Comparison of ENCODE assay signal across 1 fruit fly cellular context in the genomic region with DNA sequence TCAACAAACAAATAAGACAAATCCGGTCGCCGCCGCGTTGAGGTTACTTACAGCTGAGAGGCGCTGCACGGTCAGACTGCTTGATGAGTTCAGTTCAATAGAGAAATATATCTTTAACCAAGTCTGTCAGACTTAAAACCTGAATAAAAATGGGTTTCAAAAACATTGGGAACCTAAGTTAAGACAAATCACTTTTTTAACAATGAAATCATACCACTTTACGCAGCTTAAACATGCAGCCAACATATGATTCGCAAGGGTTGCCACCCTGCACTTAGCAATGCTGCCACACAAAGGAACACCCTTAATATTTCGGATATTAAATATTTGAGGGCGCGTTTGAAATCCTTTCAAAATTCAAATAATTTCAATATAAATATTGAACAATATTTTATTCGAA.
A peak's percentile ranks its signal among the peaks of the same experiment; 100 is the strongest.
TF ChIP-seq lines count a peak whose summit lies in the region.

CG5515 (minus strand) TSS at position 278 of the 400 bp plus-strand sequence.

TF ChIP-seq in whole organism, embryonic, 481 proteins besides CTCF, POLR2A, EP300 and RAD21 (continued from another document):
- TF ChIP-seq CG14441 (GFP tag; IDR thresholded peaks at IDR 0.05; lab: Robert Waterston, UW), result peak; percentile 76
- TF ChIP-seq NfI (GFP tag; optimal IDR thresholded peaks at IDR 0.05; lab: Kevin White, UChicago), result peak; percentile 80
- peak; percentile 76 for TF ChIP-seq CHES-1-like (GFP tag; optimal IDR thresholded peaks at IDR 0.05; lab: Kevin White, UChicago)
- TF ChIP-seq Xrp1 (GFP tag; IDR thresholded peaks at IDR 0.05; lab: Robert Waterston, UW), result peak; percentile 87
- peak; percentile 86 for TF ChIP-seq slbo (GFP tag; IDR thresholded peaks at IDR 0.05; lab: Robert Waterston, UW)
- TF ChIP-seq Dp (GFP tag; optimal IDR thresholded peaks at IDR 0.05; lab: Kevin White, UChicago), result peak; percentile 80
- TF ChIP-seq exex (tag; optimal IDR thresholded peaks at IDR 0.05; lab: Kevin White, UChicago), result no peak
- TF ChIP-seq hth (optimal IDR thresholded peaks at IDR 0.05; lab: Kevin White, UChicago), result no peak
- peak; percentile 76 for TF ChIP-seq CG4404 (GFP tag; IDR thresholded peaks at IDR 0.05; lab: Robert Waterston, UW)
- peak; percentile 80 for TF ChIP-seq hb (GFP tag; IDR thresholded peaks at IDR 0.05; lab: Robert Waterston, UW; ENCODE audit: partially characterized antibody)
- peak; percentile 84 for TF ChIP-seq Bteb2 (GFP tag; optimal IDR thresholded peaks at IDR 0.05; lab: Kevin White, UChicago)
- peak; percentile 69 for TF ChIP-seq CG8944 (GFP tag; optimal IDR thresholded peaks at IDR 0.05; lab: Kevin White, UChicago)
- no peak for TF ChIP-seq Deaf1 (tag; optimal IDR thresholded peaks at IDR 0.05; lab: Kevin White, UChicago)
- peak; percentile 41 for TF ChIP-seq CG8388 (GFP tag; optimal IDR thresholded peaks at IDR 0.05; lab: Kevin White, UChicago)
- TF ChIP-seq bab2 (GFP tag; optimal IDR thresholded peaks at IDR 0.05; lab: Kevin White, UChicago), result peak; percentile 79
- TF ChIP-seq ttk (GFP tag; IDR thresholded peaks at IDR 0.05; lab: Robert Waterston, UW), result peak; percentile 79
- peak; percentile 50 for TF ChIP-seq sd (tag; optimal IDR thresholded peaks at IDR 0.05; lab: Kevin White, UChicago)
- TF ChIP-seq sna (GFP tag; IDR thresholded peaks at IDR 0.05; lab: Robert Waterston, UW; ENCODE audit: partially characterized antibody), result peak; percentile 91
- peak; percentile 75 for TF ChIP-seq B-H2 (GFP tag; optimal IDR thresholded peaks at IDR 0.05; lab: Kevin White, UChicago)
- no peak for TF ChIP-seq rib (GFP tag; IDR thresholded peaks at IDR 0.05; lab: Robert Waterston, UW)
- no peak for TF ChIP-seq CG34376 (GFP tag; optimal IDR thresholded peaks at IDR 0.05; lab: Kevin White, UChicago)
- TF ChIP-seq Oli (tag; optimal IDR thresholded peaks at IDR 0.05; lab: Kevin White, UChicago), result peak; percentile 57
- TF ChIP-seq CG11696 (GFP tag; IDR thresholded peaks at IDR 0.05; lab: Robert Waterston, UW), result peak; percentile 36; the same call in 1 of the 2 replicates
- TF ChIP-seq slp2 (GFP tag; optimal IDR thresholded peaks at IDR 0.05; lab: Kevin White, UChicago), result peak; percentile 40
- peak; percentile 88 for TF ChIP-seq MBD-R2 (GFP tag; IDR thresholded peaks at IDR 0.05; lab: Robert Waterston, UW)
- no peak for TF ChIP-seq TFAM (GFP tag; optimal IDR thresholded peaks at IDR 0.05; lab: Kevin White, UChicago)
- no peak for TF ChIP-seq Dip2 (GFP tag; IDR thresholded peaks at IDR 0.05; lab: Robert Waterston, UW)
- no peak for TF ChIP-seq D (optimal IDR thresholded peaks at IDR 0.05; lab: Kevin White, UChicago)
- TF ChIP-seq D (GFP tag; optimal IDR thresholded peaks at IDR 0.05; lab: Kevin White, UChicago), result peak; percentile 30
- no peak for TF ChIP-seq dati (GFP tag; IDR thresholded peaks at IDR 0.05; lab: Robert Waterston, UW)
- peak; percentile 36 for TF ChIP-seq CG3407 (GFP tag; optimal IDR thresholded peaks at IDR 0.05; lab: Kevin White, UChicago)
- 0 out of 2 replicates have a peak, but pooled peaks have one; percentile 31 for TF ChIP-seq Dref (GFP tag; IDR thresholded peaks at IDR 0.05; lab: Robert Waterston, UW)
- no peak for TF ChIP-seq CG10462 (GFP tag; optimal IDR thresholded peaks at IDR 0.05; lab: Kevin White, UChicago)
- TF ChIP-seq Fer1 (GFP tag; optimal IDR thresholded peaks at IDR 0.05; lab: Kevin White, UChicago), result peak; percentile 54
- peak; percentile 90 for TF ChIP-seq Hsf (GFP tag; optimal IDR thresholded peaks at IDR 0.05; lab: Kevin White, UChicago)
- TF ChIP-seq CG5180 (GFP tag; optimal IDR thresholded peaks at IDR 0.05; lab: Kevin White, UChicago), result no peak
- TF ChIP-seq CG7963 (GFP tag; IDR thresholded peaks at IDR 0.05; lab: Robert Waterston, UW; ENCODE audit: partially characterized antibody), result peak; percentile 72
- peak; percentile 62 for TF ChIP-seq Myb (GFP tag; optimal IDR thresholded peaks at IDR 0.05; lab: Kevin White, UChicago)
- peak; percentile 50 for TF ChIP-seq CG1233 (GFP tag; optimal IDR thresholded peaks at IDR 0.05; lab: Kevin White, UChicago)
- TF ChIP-seq tup (GFP tag; optimal IDR thresholded peaks at IDR 0.05; lab: Kevin White, UChicago), result peak; percentile 31
- TF ChIP-seq luna (GFP tag; optimal IDR thresholded peaks at IDR 0.05; lab: Kevin White, UChicago), result no peak
- TF ChIP-seq Rx (GFP tag; IDR thresholded peaks at IDR 0.05; lab: Robert Waterston, UW), result peak; percentile 70
- TF ChIP-seq jing (GFP tag; optimal IDR thresholded peaks at IDR 0.05; lab: Kevin White, UChicago), result peak; percentile 52
- TF ChIP-seq ftz-f1 (GFP tag; optimal IDR thresholded peaks at IDR 0.05; lab: Kevin White, UChicago), result no peak
- no peak for TF ChIP-seq C15 (GFP tag; IDR thresholded peaks at IDR 0.05; lab: Robert Waterston, UW)
- TF ChIP-seq HLH4C (GFP tag; IDR thresholded peaks at IDR 0.05; lab: Robert Waterston, UW; ENCODE audit: partially characterized antibody), result peak; percentile 83
- peak; percentile 86 for TF ChIP-seq H15 (GFP tag; IDR thresholded peaks at IDR 0.05; lab: Robert Waterston, UW)
- TF ChIP-seq CG6854 (GFP tag; optimal IDR thresholded peaks at IDR 0.05; lab: Kevin White, UChicago), result no peak
- peak; percentile 37 for TF ChIP-seq CG7556 (GFP tag; optimal IDR thresholded peaks at IDR 0.05; lab: Kevin White, UChicago)
- peak; percentile 62; the same call in 1 of the 3 replicates for TF ChIP-seq CG7357 (GFP tag; IDR thresholded peaks at IDR 0.05; lab: Robert Waterston, UW)
- TF ChIP-seq Spps (tag; optimal IDR thresholded peaks at IDR 0.05; lab: Kevin White, UChicago), result peak; percentile 20
- no peak for TF ChIP-seq kah (GFP tag; optimal IDR thresholded peaks at IDR 0.05; lab: Kevin White, UChicago)
- TF ChIP-seq CG42726 (GFP tag; IDR thresholded peaks at IDR 0.05; lab: Robert Waterston, UW; ENCODE audit: partially characterized antibody), result peak; percentile 53
- TF ChIP-seq fd3F (GFP tag; optimal IDR thresholded peaks at IDR 0.05; lab: Kevin White, UChicago), result peak; percentile 68
- no peak for TF ChIP-seq prd (optimal IDR thresholded peaks at IDR 0.05; lab: Kevin White, UChicago)
- TF ChIP-seq prd (GFP tag; IDR thresholded peaks at IDR 0.05; lab: Robert Waterston, UW), result peak; percentile 84
- TF ChIP-seq Hr51 (GFP tag; optimal IDR thresholded peaks at IDR 0.05; lab: Kevin White, UChicago), result peak; percentile 80 to 81
